Worm (Caenorhabditis elegans) whole organism, L2 larva: ENCODE measurements around the gene flp-19.

Experiments used
- C34F6.9 ChIP-seq: fragments of 150-350 bp; optimal IDR thresholded peaks from 2 replicates; lab custom pipeline; 2014; ENCODE audit warnings: missing biosample characterization, missing genetic modification characterization
- R02D3.7 ChIP-seq: fragments of 150-350 bp; optimal IDR thresholded peaks from 2 replicates; lab custom pipeline; 2014; ENCODE audit warnings: missing biosample characterization, missing genetic modification characterization
- ZK546.5 ChIP-seq: sonication (generic microtip); optimal IDR thresholded peaks from 2 replicates; lab custom pipeline; 2017; ENCODE audit warnings: missing biosample characterization, missing genetic modification characterization
- alr-1 ChIP-seq: fragments of 150-350 bp; optimal IDR thresholded peaks from 2 replicates; lab custom pipeline; 2014; ENCODE audit warnings: missing biosample characterization, missing genetic modification characterization
- elt-1 ChIP-seq: fragments of 150-350 bp; optimal IDR thresholded peaks from 2 replicates; lab custom pipeline; 2014; ENCODE audit warnings: missing biosample characterization, missing genetic modification characterization
- lin-13 ChIP-seq: fragments of 150-350 bp; optimal IDR thresholded peaks from 2 replicates; lab custom pipeline; 2014; ENCODE audit warnings: missing biosample characterization, missing genetic modification reagents, missing genetic modification characterization
- mbf-1 ChIP-seq: sonication (generic microtip); optimal IDR thresholded peaks from 2 replicates; lab custom pipeline; 2017; ENCODE audit warnings: missing biosample characterization, missing genetic modification characterization
- peb-1 ChIP-seq: fragments of 150-350 bp; optimal IDR thresholded peaks from 2 replicates; lab custom pipeline; 2014; ENCODE audit warnings: missing biosample characterization, missing genetic modification characterization
- sma-9 ChIP-seq, 2 experiments: fragments of 150-350 bp in 1 of 2; sonication (generic microtip) in 1 of 2; optimal IDR thresholded peaks; 2 replicates each; lab custom pipeline; 2014 to 2016; ENCODE audit warnings: missing genetic modification characterization in 2 of 2, mild to moderate bottlenecking in 1 of 2, missing biosample characterization in 1 of 2, missing compliant biosample characterization in 1 of 2, missing genetic modification reagents in 1 of 2, moderate library complexity in 1 of 2
- unc-62 ChIP-seq: fragments of 150-350 bp; optimal IDR thresholded peaks from 2 replicates; lab custom pipeline; 2014; ENCODE audit warnings: missing biosample characterization, missing genetic modification reagents, missing genetic modification characterization

Gene flp-19

ce11 chrX:10650103-10650502, 45.6 kb downstream of the flp-19 start:
- TF ChIP-seq C34F6.9 (tag; lab: Kevin White, UChicago) (no peak), alr-1 (tag; lab: Kevin White, UChicago) (no peak), ZK546.5 (tag; lab: Kevin White, UChicago) (no peak), mbf-1 (tag; lab: Kevin White, UChicago) (no peak), elt-1 (tag; lab: Kevin White, UChicago) (no peak), unc-62 (GFP tag; lab: Kevin White, UChicago) (no peak), lin-13 (GFP tag; lab: Kevin White, UChicago) (no peak), peb-1 (tag; lab: Kevin White, UChicago) (no peak), R02D3.7 (no peak), sma-9 (GFP tag; optimal IDR thresholded peaks at IDR 0.05; lab: Kevin White, UChicago) (no peak), sma-9 (tag; optimal IDR thresholded peaks at IDR 0.05; lab: Kevin White, UChicago) (no peak)
